Fruit fly (Drosophila melanogaster): Measurements from ENCODE around the gene mamo.
A peak's percentile ranks its signal among the peaks of the same experiment; 100 is the strongest.

Gene mamo

DNA sequence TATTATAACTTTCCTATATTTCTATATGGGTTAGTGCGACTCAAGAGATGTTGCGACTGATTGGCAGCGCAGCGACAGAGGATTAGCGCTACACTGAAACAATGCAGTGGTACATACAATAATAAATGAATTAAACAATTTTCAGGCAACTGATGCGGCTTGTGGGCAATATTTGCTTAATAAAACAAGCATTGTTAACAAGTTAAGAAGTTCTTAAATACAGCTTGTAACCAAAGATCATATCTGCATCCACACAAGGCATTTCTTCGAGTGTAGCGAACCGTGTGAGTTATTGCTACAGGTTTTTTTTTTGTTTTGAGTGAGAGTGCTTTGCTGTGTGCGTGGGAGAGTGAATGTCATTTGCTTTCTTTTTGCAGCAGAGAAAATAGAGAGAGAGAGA lies 151.4 kb downstream of the mamo start (continued):
- TF ChIP-seq unc-4 (GFP tag; IDR thresholded peaks at IDR 0.05; ENCODE audit: partially characterized antibody) (no peak), dimm (GFP tag; IDR thresholded peaks at IDR 0.05) (peak; percentile 59), CG11085 (GFP tag; IDR thresholded peaks at IDR 0.05) (no peak), CG4424 (GFP tag; optimal IDR thresholded peaks at IDR 0.05) (peak; percentile 76), CG8388 (GFP tag; optimal IDR thresholded peaks at IDR 0.05) (peak; percentile 73), gce (GFP tag; IDR thresholded peaks at IDR 0.05) (peak; percentile 69; the same call in 2 of the 3 replicates), PHDP (tag; optimal IDR thresholded peaks at IDR 0.05) (peak; percentile 70), Mes4 (GFP tag; optimal IDR thresholded peaks at IDR 0.05) (peak; percentile 66), CG2875 (GFP tag; optimal IDR thresholded peaks at IDR 0.05) (peak; percentile 60), CHES-1-like (GFP tag; optimal IDR thresholded peaks at IDR 0.05) (peak; percentile 62), knrl (GFP tag; IDR thresholded peaks at IDR 0.05; ENCODE audit: partially characterized antibody) (no peak), HmgD (GFP tag; optimal IDR thresholded peaks at IDR 0.05) (peak; percentile 32), CG30431 (GFP tag; optimal IDR thresholded peaks at IDR 0.05) (peak; percentile 55), CG3838 (GFP tag; optimal IDR thresholded peaks at IDR 0.05) (peak; percentile 11), CG34422 (GFP tag; IDR thresholded peaks at IDR 0.05) (peak; percentile 76), ERR (GFP tag; optimal IDR thresholded peaks at IDR 0.05) (peak; percentile 68), sisA (GFP tag; IDR thresholded peaks at IDR 0.05) (peak; percentile 72), CG9876 (GFP tag; optimal IDR thresholded peaks at IDR 0.05) (peak; percentile 35), tio (GFP tag; optimal IDR thresholded peaks at IDR 0.05) (peak; percentile 49), chm (GFP tag; IDR thresholded peaks at IDR 0.05) (no peak), CG14860 (GFP tag; IDR thresholded peaks at IDR 0.05; ENCODE audit: partially characterized antibody) (no peak), Ada2b (GFP tag; IDR thresholded peaks at IDR 0.05) (peak; percentile 79), toy (GFP tag; IDR thresholded peaks at IDR 0.05) (no peak)

DNA sequence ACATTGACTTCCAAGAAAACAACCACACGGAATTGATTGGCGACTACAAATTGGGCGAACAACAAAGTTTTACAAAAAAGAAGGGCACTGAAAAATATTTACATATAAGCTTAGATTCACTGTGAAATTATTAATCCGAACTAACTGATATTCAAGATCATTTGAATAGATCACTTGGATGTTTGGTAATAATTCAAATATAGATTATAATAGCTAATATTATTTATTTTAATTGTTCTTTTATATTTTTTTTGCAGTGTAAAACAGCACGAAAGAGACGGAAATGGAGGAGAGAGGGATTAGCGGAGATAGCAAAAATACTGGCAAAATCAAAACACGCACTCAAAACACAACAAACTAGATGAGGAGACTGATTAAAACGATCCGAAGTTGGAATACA lies 152.1 kb downstream of the mamo start:
- TF ChIP-seq Atf-2 (GFP tag; optimal IDR thresholded peaks at IDR 0.05) (no peak), phol (tag; optimal IDR thresholded peaks at IDR 0.05) (no peak), gt (GFP tag; IDR thresholded peaks at IDR 0.05) (no peak), CG9932 (GFP tag; IDR thresholded peaks at IDR 0.05) (peak; percentile 8; the same call in 1 of the 2 replicates), GATAe (GFP tag; conservative IDR thresholded peaks at IDR 0.05) (no peak), slbo (GFP tag; IDR thresholded peaks at IDR 0.05) (peak; percentile 52), row (GFP tag; IDR thresholded peaks at IDR 0.05) (peak; percentile 49; the same call in 2 of the 3 replicates), CG6813 (GFP tag; optimal IDR thresholded peaks at IDR 0.05) (no peak), PHDP (tag; optimal IDR thresholded peaks at IDR 0.05) (peak; percentile 9), hth (optimal IDR thresholded peaks at IDR 0.05) (no peak), unpg (GFP tag; optimal IDR thresholded peaks at IDR 0.05) (peak; percentile 18), CG12659 (GFP tag; optimal IDR thresholded peaks at IDR 0.05) (no peak), HmgZ (tag; optimal IDR thresholded peaks at IDR 0.05) (no peak), CG15011 (GFP tag; optimal IDR thresholded peaks at IDR 0.05) (no peak), CG10147 (GFP tag; optimal IDR thresholded peaks at IDR 0.05) (no peak), E2f2 (GFP tag; IDR thresholded peaks at IDR 0.05) (peak; percentile 18; the same call in 1 of the 2 replicates), Aef1 (GFP tag; IDR thresholded peaks at IDR 0.05) (peak; percentile 28; the same call in 2 of the 3 replicates), dmrt99B (tag; optimal IDR thresholded peaks at IDR 0.05) (peak; percentile 34), HLH3B (GFP tag; IDR thresholded peaks at IDR 0.05) (0 out of 2 replicates have a peak, but pooled peaks have one; percentile 8), Xrp1 (GFP tag; IDR thresholded peaks at IDR 0.05) (0 out of 2 replicates have a peak, but pooled peaks have one; percentile 16), Chrac-16 (GFP tag; optimal IDR thresholded peaks at IDR 0.05) (no peak), Rfx (GFP tag; IDR thresholded peaks at IDR 0.05) (peak; percentile 39; the same call in 1 of the 2 replicates), tio (GFP tag; optimal IDR thresholded peaks at IDR 0.05) (no peak), pan (optimal IDR thresholded peaks at IDR 0.05) (no peak), pan (GFP tag; optimal IDR thresholded peaks at IDR 0.05 in 1 of 2, IDR thresholded peaks at IDR 0.05 in 1 of 2) (peak in 1 of 2 experiments; percentile 45), CG17912 (GFP tag; optimal IDR thresholded peaks at IDR 0.05) (no peak), ham (GFP tag; IDR thresholded peaks at IDR 0.05) (no peak), CTCF (GFP tag; optimal IDR thresholded peaks at IDR 0.05) (no peak), CG11695 (GFP tag; IDR thresholded peaks at IDR 0.05) (0 out of 3 replicates have a peak, but pooled peaks have one; percentile 19), Dek (tag; optimal IDR thresholded peaks at IDR 0.05) (no peak), Doc3 (GFP tag; IDR thresholded peaks at IDR 0.05; ENCODE audit: partially characterized antibody) (no peak)

Data from whole organism, embryonic.